Fruit fly (Drosophila melanogaster) S2 (cell line): ENCODE measurements around the gene CG14082.

Experiments
- CG8478 ChIP-seq: fragments of >200 bp; optimal IDR thresholded peaks from 2 replicates; lab custom pipeline; 2018
- CTCF ChIP-seq, 2 experiments: fragments of >200 bp; optimal IDR thresholded peaks; 2 replicates each; lab custom pipeline; 2018

DNA sequence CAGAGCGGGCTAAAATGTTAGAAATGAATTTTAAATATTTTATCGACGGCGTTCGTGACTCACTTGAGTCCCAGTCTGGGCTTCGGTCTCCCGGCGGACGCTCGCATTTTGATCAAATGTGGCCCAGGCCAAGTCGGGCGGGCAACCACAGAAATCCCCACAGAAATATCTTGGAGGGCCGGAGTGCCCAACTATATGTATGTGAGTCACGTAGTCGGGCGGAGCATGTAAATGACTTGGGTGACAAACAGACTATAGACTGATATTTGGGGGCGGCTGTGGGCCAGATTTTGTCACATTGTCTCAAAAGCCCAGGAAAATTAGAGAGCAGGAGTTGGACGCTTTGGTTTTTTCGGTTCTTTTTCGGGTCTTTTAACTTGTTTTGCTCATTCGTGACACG is 43.7 kb upstream of the CG14082 start:
- no peak for TF ChIP-seq CG8478 (lab: Kevin White, UChicago)
- TF ChIP-seq CTCF (optimal IDR thresholded peaks at IDR 0.05; lab: Kevin White, UChicago) = no peak
